Worm (Caenorhabditis elegans): ENCODE data around the gene dod-3.

DNA sequence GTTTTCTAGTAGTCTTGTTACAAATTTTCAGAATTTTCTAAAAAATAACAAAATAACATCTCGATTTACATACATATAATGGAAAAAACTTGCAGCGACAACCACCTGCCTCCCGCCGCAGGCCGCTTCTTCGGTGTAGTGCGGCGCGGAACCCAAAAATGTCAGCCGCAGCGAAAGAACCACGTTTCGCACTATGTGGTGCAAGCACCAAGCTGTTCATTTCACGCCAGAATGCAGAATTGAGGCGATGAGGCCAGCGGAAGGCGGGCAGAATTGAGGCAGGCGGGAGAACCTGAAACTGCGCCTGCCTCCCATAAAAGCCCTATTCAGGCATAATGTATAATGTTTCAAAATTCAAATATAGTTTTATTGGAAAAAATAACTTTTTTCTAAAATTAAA lies 30.6 kb upstream of the dod-3 start:
- TF ChIP-seq nhr-19 (GFP tag; conservative IDR thresholded peaks at IDR 0.05), result no peak
- TF ChIP-seq lir-3 (tag; optimal IDR thresholded peaks at IDR 0.05; ENCODE audit: poor library complexity), result no peak
- TF ChIP-seq ama-1 (optimal IDR thresholded peaks at IDR 0.05), result no peak
- TF ChIP-seq fkh-10 (GFP tag; optimal IDR thresholded peaks at IDR 0.05), result no peak
- no peak for TF ChIP-seq dpl-1 (GFP tag; optimal IDR thresholded peaks at IDR 0.05)
- TF ChIP-seq vab-15 (tag; optimal IDR thresholded peaks at IDR 0.05), result no peak
- no peak for TF ChIP-seq mep-1 (tag; optimal IDR thresholded peaks at IDR 0.05)
- no peak for TF ChIP-seq ceh-82 (tag; optimal IDR thresholded peaks at IDR 0.05)
- no peak for TF ChIP-seq mdl-1 (tag; optimal IDR thresholded peaks at IDR 0.05)
- no peak for TF ChIP-seq nhr-85 (tag)
- TF ChIP-seq nhr-12 (tag; optimal IDR thresholded peaks at IDR 0.05), result no peak
- TF ChIP-seq hlh-17 (GFP tag; optimal IDR thresholded peaks at IDR 0.05; ENCODE audit: borderline replicate concordance), result no peak
- TF ChIP-seq C04F5.9 (tag; optimal IDR thresholded peaks at IDR 0.05), result no peak

Data from whole organism, L1 larva.